Fruit fly (Drosophila melanogaster): ENCODE data around the gene Snx21.

DNA sequence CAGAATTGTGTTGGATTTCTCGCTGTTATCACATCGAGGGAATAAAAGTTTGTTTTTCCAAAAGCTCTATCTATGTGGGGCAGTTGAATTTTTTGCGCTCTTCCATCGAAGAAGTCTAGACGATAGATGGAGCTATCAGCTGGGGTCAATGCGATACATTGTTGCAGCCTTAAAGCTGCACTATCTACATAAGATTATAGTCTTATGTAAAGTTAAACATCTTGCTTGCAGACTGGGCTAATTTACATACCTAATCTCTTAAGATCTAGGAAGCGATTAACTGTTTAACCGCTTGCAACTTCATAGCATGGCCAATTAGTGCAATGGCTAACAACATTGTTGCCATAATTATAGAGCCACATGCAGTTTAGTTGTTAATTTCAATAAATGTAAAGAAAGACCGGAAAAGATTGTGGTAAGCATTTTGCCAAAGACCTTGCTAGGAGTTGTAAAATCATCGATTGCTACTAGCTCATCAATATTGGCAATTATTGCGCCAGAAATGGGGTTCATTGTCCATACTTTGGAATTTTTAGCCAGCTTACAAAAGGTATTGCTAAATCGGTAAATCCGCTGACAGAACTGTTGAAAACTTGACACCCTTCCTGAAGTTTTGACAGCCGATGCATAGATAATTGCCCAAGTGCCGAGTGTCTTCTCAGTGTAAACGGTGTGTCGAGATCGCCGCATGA is 33.2 kb downstream of the Snx21 start:
- TF ChIP-seq CG1620 (GFP tag; optimal IDR thresholded peaks at IDR 0.05) (no peak), CG7045 (GFP tag; optimal IDR thresholded peaks at IDR 0.05) (no peak), tj (GFP tag; optimal IDR thresholded peaks at IDR 0.05) (peak; percentile 92), toe (GFP tag; optimal IDR thresholded peaks at IDR 0.05) (no peak), CG7101 (tag; optimal IDR thresholded peaks at IDR 0.05) (no peak), CG11617 (GFP tag; optimal IDR thresholded peaks at IDR 0.05) (no peak), CG33017 (tag; optimal IDR thresholded peaks at IDR 0.05) (no peak), cic (GFP tag; optimal IDR thresholded peaks at IDR 0.05) (no peak), cnc (optimal IDR thresholded peaks at IDR 0.05) (no peak), Mnt (GFP tag; optimal IDR thresholded peaks at IDR 0.05) (no peak)
